Fruit fly (Drosophila melanogaster) whole organism, prepupa: ENCODE measurements around the gene TBC1D16.

Experiments
- Blimp-1 ChIP-seq: fragments of 200-800 bp; sonication (Bioruptor generic); optimal IDR thresholded peaks from 3 replicates; lab custom pipeline; 2017; ENCODE audit warnings: missing biosample characterization, missing genetic modification characterization, mild to moderate bottlenecking, moderate library complexity, missing genetic modification reagents
- CG10669 ChIP-seq: fragments of 200-800 bp; sonication (Bioruptor generic); optimal IDR thresholded peaks from 3 replicates; lab custom pipeline; 2018; ENCODE audit warnings: missing biosample characterization, mild to moderate bottlenecking, missing genetic modification characterization, moderate library complexity
- CG11294 ChIP-seq: fragments of 200-800 bp; sonication (Bioruptor generic); IDR thresholded peaks from 2 replicates; pipeline ENCODE4 v1.3.6; 2022; ENCODE audit warnings: missing biosample characterization, missing genetic modification characterization
- CG11762 ChIP-seq: fragments of 200-800 bp; sonication (Bioruptor generic); optimal IDR thresholded peaks from 3 replicates; lab custom pipeline; 2016; ENCODE audit warnings: missing biosample characterization, missing genetic modification characterization; ENCODE audit not compliant: insufficient read depth
- CG11902 ChIP-seq: fragments of 200-800 bp; sonication (Bioruptor generic); optimal IDR thresholded peaks from 3 replicates; lab custom pipeline; 2016; ENCODE audit warnings: missing biosample characterization, missing genetic modification characterization
- CG15336 ChIP-seq: fragments of 200-800 bp; sonication (Bioruptor generic); IDR thresholded peaks from 2 replicates; pipeline ENCODE4 v1.3.6; 2022; ENCODE audit warnings: missing biosample characterization, missing genetic modification characterization
- CG1621 ChIP-seq: fragments of 200-800 bp; sonication (Bioruptor generic); optimal IDR thresholded peaks from 3 replicates; lab custom pipeline; 2018; ENCODE audit warnings: missing biosample characterization, mild to moderate bottlenecking, missing genetic modification characterization
- CG16779 ChIP-seq: fragments of 200-800 bp; sonication (Bioruptor generic); optimal IDR thresholded peaks from 3 replicates; lab custom pipeline; 2017; ENCODE audit warnings: missing biosample characterization, mild to moderate bottlenecking, missing genetic modification characterization
- CG3032 ChIP-seq: fragments of 200-800 bp; optimal IDR thresholded peaks from 2 replicates; lab custom pipeline; 2019; ENCODE audit warnings: missing biosample characterization, mild to moderate bottlenecking, missing genetic modification characterization, moderate library complexity
- CG31627 ChIP-seq: fragments of 200-800 bp; sonication (Bioruptor generic); optimal IDR thresholded peaks from 3 replicates; lab custom pipeline; 2016; ENCODE audit warnings: missing biosample characterization, missing genetic modification characterization
- CG34406 ChIP-seq: fragments of 200-800 bp; sonication (Bioruptor generic); optimal IDR thresholded peaks from 3 replicates; lab custom pipeline; 2016; ENCODE audit warnings: missing biosample characterization, missing genetic modification characterization
- CG3919 ChIP-seq: fragments of 200-800 bp; sonication (Bioruptor generic); optimal IDR thresholded peaks from 3 replicates; lab custom pipeline; 2016; ENCODE audit warnings: missing biosample characterization, missing genetic modification characterization
- CG6163 ChIP-seq: fragments of 200-800 bp; sonication (Bioruptor generic); IDR thresholded peaks from 3 replicates; pipeline ENCODE4 v1.3.6; 2022; ENCODE audit warnings: missing biosample characterization, missing genetic modification characterization
- CG6276 ChIP-seq: fragments of 200-800 bp; sonication (Bioruptor generic); optimal IDR thresholded peaks from 2 replicates; lab custom pipeline; 2017; ENCODE audit warnings: missing biosample characterization, mild to moderate bottlenecking, missing genetic modification characterization
- CG6792 ChIP-seq: fragments of 200-800 bp; sonication (Bioruptor generic); optimal IDR thresholded peaks from 3 replicates; lab custom pipeline; 2016; ENCODE audit warnings: missing biosample characterization, missing genetic modification characterization
- CG8119 ChIP-seq: fragments of 200-800 bp; sonication (Bioruptor generic); IDR thresholded peaks from 3 replicates; pipeline ENCODE4 v1.3.6; 2022; ENCODE audit warnings: missing biosample characterization, missing genetic modification characterization
- CG8319 ChIP-seq: fragments of 200-800 bp; sonication (Bioruptor generic); optimal IDR thresholded peaks from 3 replicates; lab custom pipeline; 2016; ENCODE audit warnings: missing biosample characterization, missing genetic modification characterization
- CG8632 ChIP-seq: fragments of 200-800 bp; sonication (Bioruptor generic); optimal IDR thresholded peaks from 3 replicates; lab custom pipeline; 2016; ENCODE audit warnings: missing biosample characterization, missing genetic modification characterization
- CG9139 ChIP-seq: fragments of 200-800 bp; sonication (Bioruptor generic); optimal IDR thresholded peaks from 3 replicates; lab custom pipeline; 2017; ENCODE audit warnings: missing biosample characterization, mild to moderate bottlenecking, missing genetic modification characterization
- Eip75B ChIP-seq: fragments of 200-800 bp; sonication (Bioruptor generic); optimal IDR thresholded peaks from 3 replicates; lab custom pipeline; 2016; ENCODE audit warnings: missing biosample characterization, missing genetic modification characterization
- Eip78C ChIP-seq: fragments of 200-800 bp; sonication (Bioruptor generic); peaks from one replicate; lab custom pipeline; 2016; ENCODE audit warnings: missing biosample characterization, missing genetic modification characterization
- Eip93F ChIP-seq: fragments of 200-800 bp; sonication (Bioruptor generic); optimal IDR thresholded peaks from 2 replicates; lab custom pipeline; 2016; ENCODE audit warnings: missing biosample characterization, mild to moderate bottlenecking, missing genetic modification characterization
- Ets21C ChIP-seq: fragments of 200-800 bp; sonication (Bioruptor generic); optimal IDR thresholded peaks from 3 replicates; lab custom pipeline; 2016; ENCODE audit warnings: missing biosample characterization, missing genetic modification characterization
- Ets96B ChIP-seq: fragments of 200-800 bp; optimal IDR thresholded peaks from 2 replicates; lab custom pipeline; 2019; ENCODE audit warnings: missing biosample characterization, mild to moderate bottlenecking, missing genetic modification characterization, moderate library complexity
- Gug ChIP-seq: fragments of 200-800 bp; sonication (Bioruptor generic); IDR thresholded peaks from 2 replicates; pipeline ENCODE4 v1.3.6; 2022; ENCODE audit warnings: missing biosample characterization, missing genetic modification characterization
- Hr38 ChIP-seq: sonication (Bioruptor generic); optimal IDR thresholded peaks from 2 replicates; lab custom pipeline; 2016; ENCODE audit warnings: missing biosample characterization, missing genetic modification characterization
- Hr39 ChIP-seq: fragments of 200-800 bp; sonication (Bioruptor generic); optimal IDR thresholded peaks from 2 replicates; lab custom pipeline; 2016; ENCODE audit warnings: missing biosample characterization, missing genetic modification characterization
- Hr4 ChIP-seq: fragments of 200-800 bp; sonication (Bioruptor generic); optimal IDR thresholded peaks from 3 replicates; lab custom pipeline; 2016; ENCODE audit warnings: missing biosample characterization, missing genetic modification characterization
- Sox102F ChIP-seq: fragments of 200-800 bp; sonication (Bioruptor generic); optimal IDR thresholded peaks from 2 replicates; lab custom pipeline; 2016; ENCODE audit warnings: missing biosample characterization, mild to moderate bottlenecking, missing genetic modification characterization
- Sox15 ChIP-seq: fragments of 200-800 bp; sonication (Bioruptor generic); optimal IDR thresholded peaks from 3 replicates; lab custom pipeline; 2016; ENCODE audit warnings: missing biosample characterization, missing genetic modification characterization
- achi ChIP-seq: fragments of 200-800 bp; sonication (Bioruptor generic); optimal IDR thresholded peaks from 3 replicates; lab custom pipeline; 2016; ENCODE audit warnings: missing biosample characterization, missing genetic modification characterization
- acj6 ChIP-seq: fragments of 200-800 bp; sonication (Bioruptor generic); optimal IDR thresholded peaks from 3 replicates; lab custom pipeline; 2016; ENCODE audit warnings: missing biosample characterization, missing genetic modification characterization
- cyc ChIP-seq: fragments of 200-800 bp; sonication (Bioruptor generic); optimal IDR thresholded peaks from 3 replicates; lab custom pipeline; 2016; ENCODE audit warnings: missing biosample characterization, missing genetic modification characterization
- dac ChIP-seq: fragments of 200-800 bp; sonication (Bioruptor generic); optimal IDR thresholded peaks from 2 replicates; lab custom pipeline; 2017; ENCODE audit warnings: missing biosample characterization, mild to moderate bottlenecking, missing genetic modification characterization
- dsx ChIP-seq: fragments of 200-800 bp; optimal IDR thresholded peaks from 3 replicates; lab custom pipeline; 2019; ENCODE audit warnings: missing biosample characterization, mild to moderate bottlenecking, missing genetic modification characterization, moderate library complexity; ENCODE audit not compliant: poor library complexity, severe bottlenecking
- eg ChIP-seq: fragments of 200-800 bp; sonication (Bioruptor generic); IDR thresholded peaks from 3 replicates; pipeline ENCODE4 v1.3.6; 2022; ENCODE audit warnings: missing biosample characterization, missing genetic modification characterization
- esn ChIP-seq: fragments of 200-800 bp; sonication (Bioruptor generic); optimal IDR thresholded peaks from 2 replicates; lab custom pipeline; 2016; ENCODE audit warnings: missing biosample characterization, mild to moderate bottlenecking, missing genetic modification characterization, moderate library complexity
- fd59A ChIP-seq: fragments of 200-800 bp; sonication (Bioruptor generic); optimal IDR thresholded peaks from 2 replicates; lab custom pipeline; 2017; ENCODE audit warnings: missing biosample characterization, mild to moderate bottlenecking, missing genetic modification characterization, missing genetic modification reagents
- fd85E ChIP-seq: fragments of 200-800 bp; sonication (Bioruptor generic); optimal IDR thresholded peaks from 3 replicates; lab custom pipeline; 2016; ENCODE audit warnings: missing biosample characterization, missing genetic modification characterization
- lz ChIP-seq: fragments of 200-800 bp; sonication (Bioruptor generic); optimal IDR thresholded peaks from 3 replicates; lab custom pipeline; 2016; ENCODE audit warnings: missing biosample characterization, missing genetic modification characterization
- net ChIP-seq: fragments of 200-800 bp; sonication (Bioruptor generic); optimal IDR thresholded peaks from 3 replicates; lab custom pipeline; 2016; ENCODE audit warnings: missing biosample characterization, missing genetic modification characterization
- pdm3 ChIP-seq: fragments of 200-800 bp; sonication (Bioruptor generic); optimal IDR thresholded peaks from 3 replicates; lab custom pipeline; 2016; ENCODE audit warnings: missing biosample characterization, missing genetic modification characterization
- salr ChIP-seq, 2 experiments: fragments of 200-800 bp; sonication (Bioruptor generic); optimal IDR thresholded peaks; 3 replicates each; lab custom pipeline; 2016 to 2018; ENCODE audit warnings: missing biosample characterization in 2 of 2, missing genetic modification characterization in 2 of 2, mild to moderate bottlenecking in 1 of 2
- spab ChIP-seq: fragments of 200-800 bp; sonication (Bioruptor generic); optimal IDR thresholded peaks from 2 replicates; lab custom pipeline; 2017; ENCODE audit warnings: missing biosample characterization, mild to moderate bottlenecking, missing genetic modification characterization, missing genetic modification reagents
- svp ChIP-seq: fragments of 200-800 bp; sonication (Bioruptor generic); peaks from one replicate; lab custom pipeline; 2016; ENCODE audit warnings: missing biosample characterization, missing genetic modification characterization
- topi ChIP-seq: fragments of 200-800 bp; sonication (Bioruptor generic); optimal IDR thresholded peaks from 3 replicates; lab custom pipeline; 2016; ENCODE audit warnings: missing biosample characterization, missing genetic modification characterization
- vri ChIP-seq: fragments of 200-800 bp; sonication (Bioruptor generic); optimal IDR thresholded peaks from 3 replicates; lab custom pipeline; 2016; ENCODE audit warnings: missing biosample characterization, mild to moderate bottlenecking, missing genetic modification characterization

TBC1D16 gene

dm6 chr2L:10413251-10414127 lies 22.0 kb downstream of the TBC1D16 start, which contains the start of the genes CG5355 and Klp31E (continued):
- no peak for TF ChIP-seq CG8632 (GFP tag; lab: Kevin White, UChicago)
- no peak for TF ChIP-seq spab (GFP tag; lab: Kevin White, UChicago)
- no peak for TF ChIP-seq net (GFP tag; lab: Kevin White, UChicago)
- TF ChIP-seq Eip75B (GFP tag; lab: Kevin White, UChicago) = no peak
- no peak for TF ChIP-seq Hr38
- TF ChIP-seq CG6792 (GFP tag; lab: Kevin White, UChicago) = peak; percentile 42
- TF ChIP-seq achi (GFP tag; lab: Kevin White, UChicago) = no peak
- TF ChIP-seq Ets96B = peak; percentile 46
- no peak for TF ChIP-seq fd85E
- TF ChIP-seq Hr4 (GFP tag; lab: Kevin White, UChicago) = no peak

- TF ChIP-seq CG15336 (GFP tag; lab: Robert Waterston, UW) = no peak
- no peak for TF ChIP-seq eg (GFP tag; lab: Robert Waterston, UW)
- peak; percentile 39 for TF ChIP-seq dac (GFP tag; lab: Kevin White, UChicago)
- no peak for TF ChIP-seq dsx (GFP tag; lab: Kevin White, UChicago)
- TF ChIP-seq esn = peak; percentile 85
- TF ChIP-seq CG3919 = no peak
- no peak for TF ChIP-seq Sox102F (GFP tag; lab: Kevin White, UChicago)
- peak; percentile 37 for TF ChIP-seq Ets96B
- TF ChIP-seq acj6 = peak; percentile 70
- peak; percentile 38 for TF ChIP-seq CG11902 (GFP tag; lab: Kevin White, UChicago)
- no peak for TF ChIP-seq Hr38
- peak in 1 of 2 experiments; percentile 88 for TF ChIP-seq salr (GFP tag; optimal IDR thresholded peaks at IDR 0.05; lab: Kevin White, UChicago)
- TF ChIP-seq cyc (GFP tag; lab: Kevin White, UChicago) = peak; percentile 76
- no peak for TF ChIP-seq pdm3 (GFP tag; lab: Kevin White, UChicago)
- TF ChIP-seq Hr39 (GFP tag; lab: Kevin White, UChicago) = no peak
- TF ChIP-seq CG34406 (GFP tag; lab: Kevin White, UChicago) = peak; percentile 67
- peak; percentile 90 for TF ChIP-seq Eip78C
- TF ChIP-seq Eip93F (GFP tag; lab: Kevin White, UChicago) = peak; percentile 21
- peak; percentile 27 for TF ChIP-seq CG11762
- TF ChIP-seq CG6792 (GFP tag; lab: Kevin White, UChicago) = peak; percentile 59
- no peak for TF ChIP-seq CG16779 (tag; lab: Kevin White, UChicago)
- no peak for TF ChIP-seq CG11294
- TF ChIP-seq CG1621 (tag; lab: Kevin White, UChicago) = no peak
- peak; percentile 47 for TF ChIP-seq Sox15 (GFP tag; lab: Kevin White, UChicago)
- no peak for TF ChIP-seq vri
- no peak for TF ChIP-seq spab (GFP tag; lab: Kevin White, UChicago)
- no peak for TF ChIP-seq Eip75B (GFP tag; lab: Kevin White, UChicago)
- TF ChIP-seq CG8632 (GFP tag; lab: Kevin White, UChicago) = peak; percentile 32
- TF ChIP-seq CG6276 (GFP tag; lab: Kevin White, UChicago) = no peak
- TF ChIP-seq CG3032 (tag; lab: Kevin White, UChicago) = peak; percentile 62
- peak; percentile 61 for TF ChIP-seq Blimp-1 (GFP tag; lab: Kevin White, UChicago)
- TF ChIP-seq topi (GFP tag; lab: Kevin White, UChicago) = peak; percentile 71
- TF ChIP-seq CG10669 (GFP tag; lab: Kevin White, UChicago) = peak; percentile 62
- TF ChIP-seq CG8119 (GFP tag; lab: Robert Waterston, UW) = peak; percentile 36; the same call in 1 of the 3 replicates
- no peak for TF ChIP-seq net (GFP tag; lab: Kevin White, UChicago)
- peak; percentile 56 for TF ChIP-seq fd59A (GFP tag; lab: Kevin White, UChicago)
- TF ChIP-seq lz (GFP tag; lab: Kevin White, UChicago) = peak; percentile 80
- TF ChIP-seq Gug (GFP tag; lab: Robert Waterston, UW) = 0 out of 2 replicates have a peak, but pooled peaks have one; percentile 19
- TF ChIP-seq CG31627 = peak; percentile 77
- TF ChIP-seq CG9139 (GFP tag; lab: Kevin White, UChicago) = peak; percentile 61
- no peak for TF ChIP-seq svp (GFP tag; lab: Kevin White, UChicago)
- TF ChIP-seq CG8319 (GFP tag; lab: Kevin White, UChicago) = peak; percentile 60
- TF ChIP-seq CG6163 (GFP tag; lab: Robert Waterston, UW) = no peak
- TF ChIP-seq Hr4 (GFP tag; lab: Kevin White, UChicago) = peak; percentile 2
- TF ChIP-seq Ets21C (GFP tag; lab: Kevin White, UChicago) = peak; percentile 6
Measured at dm6 chr2L:10408122-10408576, 27.3 kb downstream of the TBC1D16 start, which contains the start of the genes Ip259 and RpS27A. Gene Ip259 (plus strand): TSS chr2L:10408352. Gene RpS27A (plus strand): TSS chr2L:10408352.
